Fruit fly (Drosophila melanogaster) whole organism, embryonic: ENCODE results near the gene DPCoAC.
A peak's percentile ranks its signal among the peaks of the same experiment; 100 is the strongest.

Experiments used
- CG11247 ChIP-seq: fragments of 200-800 bp; sonication (Bioruptor generic); IDR thresholded peaks from 2 replicates; pipeline ENCODE4 v1.3.6; 2022; ENCODE audit warnings: missing biosample characterization, missing genetic modification characterization
- CG8478 ChIP-seq: fragments of >200 bp; optimal IDR thresholded peaks from 2 replicates; lab custom pipeline; 2018
- H2.0 ChIP-seq: fragments of 200-800 bp; sonication (Bioruptor generic); IDR thresholded peaks from 2 replicates; pipeline ENCODE4 v1.3.6; 2022; ENCODE audit warnings: missing biosample characterization, missing genetic modification characterization
- ap ChIP-seq: fragments of 200-800 bp; sonication (Bioruptor generic); IDR thresholded peaks from 2 replicates; pipeline ENCODE4 v1.3.6; 2022; ENCODE audit warnings: missing biosample characterization, missing genetic modification characterization
- gem ChIP-seq: fragments of 200-800 bp; sonication (Bioruptor generic); optimal IDR thresholded peaks from 2 replicates; lab custom pipeline; 2019; ENCODE audit warnings: missing biosample characterization, mild to moderate bottlenecking, missing genetic modification characterization, moderate library complexity
- psq ChIP-seq: fragments of 200-800 bp; sonication (Bioruptor generic); optimal IDR thresholded peaks from 2 replicates; lab custom pipeline; 2017; ENCODE audit warnings: missing biosample characterization, missing genetic modification characterization
- trh ChIP-seq: fragments of 200-800 bp; sonication (Bioruptor generic); optimal IDR thresholded peaks from 2 replicates; lab custom pipeline; 2016; ENCODE audit warnings: missing biosample characterization, missing genetic modification characterization
- tup ChIP-seq: fragments of 200-800 bp; sonication (Bioruptor generic); optimal IDR thresholded peaks from 2 replicates; lab custom pipeline; 2016; ENCODE audit warnings: missing biosample characterization, mild to moderate bottlenecking, missing genetic modification characterization, moderate library complexity

dm6 chr3R:20586409-20586808 is 28.9 kb upstream of the DPCoAC start:
- TF ChIP-seq tup (GFP tag; lab: Kevin White, UChicago), result no peak
- TF ChIP-seq CG11247, result no peak
- no peak for TF ChIP-seq trh
- TF ChIP-seq gem (tag; lab: Kevin White, UChicago), result no peak
- peak; percentile 57 for TF ChIP-seq CG8478 (lab: Kevin White, UChicago)
- TF ChIP-seq ap (GFP tag; lab: Robert Waterston, UW), result no peak
- no peak for TF ChIP-seq H2.0 (GFP tag; lab: Robert Waterston, UW)
- TF ChIP-seq psq (GFP tag; lab: Kevin White, UChicago), result no peak
